Fruit fly (Drosophila melanogaster) whole organism, embryonic: ENCODE results near the gene Hinfp.

Experiments used
- Aef1 ChIP-seq: fragments of 200-800 bp; sonication (Bioruptor generic); IDR thresholded peaks from 3 replicates; pipeline ENCODE4 v1.3.6; 2022; ENCODE audit warnings: missing biosample characterization, missing genetic modification characterization
- B-H1 ChIP-seq: fragments of 200-800 bp; sonication (Bioruptor generic); IDR thresholded peaks from 3 replicates; pipeline ENCODE4 v1.3.6; 2022; ENCODE audit warnings: missing biosample characterization, missing genetic modification characterization
- C15 ChIP-seq: fragments of 200-800 bp; sonication (Bioruptor generic); IDR thresholded peaks from 3 replicates; pipeline ENCODE4 v1.3.6; 2022; ENCODE audit warnings: missing biosample characterization, missing genetic modification characterization
- CG10431 ChIP-seq: fragments of 200-800 bp; sonication (Bioruptor generic); optimal IDR thresholded peaks from 3 replicates; lab custom pipeline; 2018; ENCODE audit warnings: missing biosample characterization, mild to moderate bottlenecking, missing genetic modification characterization
- CG11085 ChIP-seq: fragments of 200-800 bp; sonication (Bioruptor generic); IDR thresholded peaks from 2 replicates; pipeline ENCODE4 v1.3.6; 2022; ENCODE audit warnings: missing biosample characterization, missing genetic modification characterization
- CG11398 ChIP-seq: fragments of 200-800 bp; sonication (Bioruptor generic); optimal IDR thresholded peaks from 2 replicates; lab custom pipeline; 2016; ENCODE audit warnings: missing biosample characterization, missing genetic modification characterization
- CG12744 ChIP-seq: fragments of 200-800 bp; sonication (Bioruptor generic); optimal IDR thresholded peaks from 2 replicates; lab custom pipeline; 2016; ENCODE audit warnings: missing biosample characterization, missing genetic modification characterization
- CG15073 ChIP-seq: fragments of 200-800 bp; sonication (Bioruptor generic); optimal IDR thresholded peaks from 2 replicates; lab custom pipeline; 2016; ENCODE audit warnings: missing biosample characterization, missing genetic modification characterization
- CG1529 ChIP-seq: fragments of 200-800 bp; sonication (Bioruptor generic); optimal IDR thresholded peaks from 3 replicates; lab custom pipeline; 2018; ENCODE audit warnings: missing biosample characterization, missing genetic modification characterization
- CG16813 ChIP-seq: fragments of 200-800 bp; sonication (Bioruptor generic); IDR thresholded peaks from 3 replicates; pipeline ENCODE4 v1.3.6; 2022; ENCODE audit warnings: missing biosample characterization, missing genetic modification characterization; ENCODE audit not compliant: partially characterized antibody
- CG2120 ChIP-seq: fragments of 200-800 bp; sonication (Bioruptor generic); optimal IDR thresholded peaks from 3 replicates; lab custom pipeline; 2016; ENCODE audit warnings: missing biosample characterization, missing genetic modification characterization
- CG30020 ChIP-seq: fragments of 200-800 bp; optimal IDR thresholded peaks from 2 replicates; lab custom pipeline; 2019; ENCODE audit warnings: missing biosample characterization, mild to moderate bottlenecking, missing genetic modification characterization, moderate library complexity
- CG3163 ChIP-seq: fragments of 200-800 bp; sonication (Bioruptor generic); optimal IDR thresholded peaks from 3 replicates; lab custom pipeline; 2016; ENCODE audit warnings: missing biosample characterization, missing genetic modification characterization
- CG3407 ChIP-seq: fragments of 200-800 bp; sonication (Bioruptor generic); optimal IDR thresholded peaks from 2 replicates; lab custom pipeline; 2018; ENCODE audit warnings: missing biosample characterization, mild to moderate bottlenecking, missing genetic modification characterization
- CG3838 ChIP-seq: fragments of 200-800 bp; sonication (Bioruptor generic); optimal IDR thresholded peaks from 3 replicates; lab custom pipeline; 2016; ENCODE audit warnings: missing biosample characterization, missing genetic modification characterization
- CG4360 ChIP-seq: fragments of 200-800 bp; sonication (Bioruptor generic); IDR thresholded peaks from 2 replicates; pipeline ENCODE4 v1.3.6; 2022; ENCODE audit warnings: missing biosample characterization, missing genetic modification characterization
- CG4404 ChIP-seq: fragments of 200-800 bp; sonication (Bioruptor generic); IDR thresholded peaks from 2 replicates; pipeline ENCODE4 v1.3.6; 2022; ENCODE audit warnings: missing biosample characterization, missing genetic modification characterization
- CG5245 ChIP-seq: fragments of 200-800 bp; sonication (Bioruptor generic); optimal IDR thresholded peaks from 3 replicates; lab custom pipeline; 2016; ENCODE audit warnings: missing biosample characterization, missing genetic modification characterization
- CG7745 ChIP-seq: fragments of 200-800 bp; sonication (Bioruptor generic); optimal IDR thresholded peaks from 2 replicates; lab custom pipeline; 2018; ENCODE audit warnings: missing biosample characterization, mild to moderate bottlenecking, missing genetic modification characterization, moderate library complexity
- CG7963 ChIP-seq: fragments of 200-800 bp; sonication (Bioruptor generic); IDR thresholded peaks from 3 replicates; pipeline ENCODE4 v1.3.6; 2022; ENCODE audit warnings: missing biosample characterization, missing genetic modification characterization; ENCODE audit not compliant: partially characterized antibody
- CG8924 ChIP-seq: fragments of 200-800 bp; optimal IDR thresholded peaks from 3 replicates; lab custom pipeline; 2019; ENCODE audit warnings: missing biosample characterization, mild to moderate bottlenecking, missing genetic modification characterization, moderate library complexity
- E2f2 ChIP-seq: fragments of 200-800 bp; sonication (Bioruptor generic); IDR thresholded peaks from 2 replicates; pipeline ENCODE4 v1.3.6; 2022; ENCODE audit warnings: missing biosample characterization, missing genetic modification characterization
- Elba2 ChIP-seq: fragments of 200-800 bp; sonication (Bioruptor generic); optimal IDR thresholded peaks from 3 replicates; lab custom pipeline; 2016; ENCODE audit warnings: missing biosample characterization, missing genetic modification characterization
- H2.0 ChIP-seq: fragments of 200-800 bp; sonication (Bioruptor generic); IDR thresholded peaks from 2 replicates; pipeline ENCODE4 v1.3.6; 2022; ENCODE audit warnings: missing biosample characterization, missing genetic modification characterization
- Hr3 ChIP-seq: fragments of 200-800 bp; sonication (Bioruptor generic); optimal IDR thresholded peaks from 3 replicates; lab custom pipeline; 2016; ENCODE audit warnings: missing biosample characterization, missing genetic modification characterization
- Lhr ChIP-seq: fragments of 200-800 bp; sonication (Bioruptor generic); optimal IDR thresholded peaks from 3 replicates; lab custom pipeline; 2017; ENCODE audit warnings: mild to moderate bottlenecking, missing biosample characterization, missing genetic modification reagents, missing genetic modification characterization
- Meics ChIP-seq: fragments of 200-800 bp; sonication (Bioruptor generic); optimal IDR thresholded peaks from 2 replicates; lab custom pipeline; 2017; ENCODE audit warnings: missing biosample characterization, mild to moderate bottlenecking, missing genetic modification characterization
- Mrtf ChIP-seq: fragments of 200-800 bp; sonication (Bioruptor generic); IDR thresholded peaks from 3 replicates; pipeline ENCODE4 v1.3.6; 2022; ENCODE audit warnings: missing biosample characterization, missing genetic modification characterization
- NK7.1 ChIP-seq: fragments of 200-800 bp; sonication (Bioruptor generic); optimal IDR thresholded peaks from 3 replicates; lab custom pipeline; 2016; ENCODE audit warnings: missing biosample characterization, missing genetic modification characterization
- Oli ChIP-seq: fragments of 200-800 bp; sonication (Bioruptor generic); optimal IDR thresholded peaks from 2 replicates; lab custom pipeline; 2018; ENCODE audit warnings: missing biosample characterization, mild to moderate bottlenecking, missing genetic modification characterization, moderate library complexity
- Side ChIP-seq: fragments of 200-800 bp; sonication (Bioruptor generic); optimal IDR thresholded peaks from 2 replicates; lab custom pipeline; 2016; ENCODE audit warnings: missing biosample characterization, missing genetic modification characterization
- TFAM ChIP-seq: fragments of 200-800 bp; sonication (Bioruptor generic); optimal IDR thresholded peaks from 2 replicates; lab custom pipeline; 2017; ENCODE audit warnings: missing biosample characterization, missing genetic modification characterization, inconsistent platforms
- ato ChIP-seq: fragments of 200-800 bp; sonication (Bioruptor generic); IDR thresholded peaks from 2 replicates; pipeline ENCODE4 v1.3.6; 2022; ENCODE audit warnings: missing biosample characterization, missing genetic modification characterization; ENCODE audit not compliant: partially characterized antibody
- btn ChIP-seq: fragments of 200-800 bp; sonication (Bioruptor generic); optimal IDR thresholded peaks from 2 replicates; lab custom pipeline; 2016; ENCODE audit warnings: missing biosample characterization, missing genetic modification characterization
- chif ChIP-seq, 2 experiments: fragments of 200-800 bp; sonication (Bioruptor generic); optimal IDR thresholded peaks; 3 replicates each; lab custom pipeline; 2016; ENCODE audit warnings: missing biosample characterization in 2 of 2, missing genetic modification characterization in 2 of 2
- crc ChIP-seq: fragments of 200-800 bp; sonication (Bioruptor generic); optimal IDR thresholded peaks from 2 replicates; lab custom pipeline; 2016; ENCODE audit warnings: missing biosample characterization, missing genetic modification characterization
- cwo ChIP-seq: fragments of 200-800 bp; sonication (Bioruptor generic); optimal IDR thresholded peaks from 3 replicates; lab custom pipeline; 2017; ENCODE audit warnings: missing biosample characterization, missing genetic modification characterization, mild to moderate bottlenecking, moderate library complexity, missing genetic modification reagents
- disco-r ChIP-seq: fragments of 200-800 bp; sonication (Bioruptor generic); optimal IDR thresholded peaks from 2 replicates; lab custom pipeline; 2016; ENCODE audit warnings: missing biosample characterization, missing genetic modification characterization
- esg ChIP-seq: fragments of 200-800 bp; sonication (Bioruptor generic); conservative IDR thresholded peaks from 2 replicates; pipeline ENCODE4 v1.3.6; 2022; ENCODE audit warnings: missing biosample characterization, missing genetic modification characterization
- fd64A ChIP-seq: fragments of 200-800 bp; sonication (Bioruptor generic); optimal IDR thresholded peaks from 3 replicates; lab custom pipeline; 2018; ENCODE audit warnings: missing biosample characterization, mild to moderate bottlenecking, missing genetic modification characterization
- ftz-f1 ChIP-seq: fragments of 200-800 bp; sonication (Bioruptor generic); optimal IDR thresholded peaks from 2 replicates; lab custom pipeline; 2016; ENCODE audit warnings: missing biosample characterization, missing genetic modification characterization
- gem ChIP-seq: fragments of 200-800 bp; sonication (Bioruptor generic); optimal IDR thresholded peaks from 2 replicates; lab custom pipeline; 2019; ENCODE audit warnings: missing biosample characterization, mild to moderate bottlenecking, missing genetic modification characterization, moderate library complexity
- gro ChIP-seq: fragments of 200-800 bp; sonication (Bioruptor generic); optimal IDR thresholded peaks from 2 replicates; lab custom pipeline; 2016; ENCODE audit warnings: missing biosample characterization, missing genetic modification characterization
- phol ChIP-seq: fragments of 200-800 bp; sonication (Bioruptor generic); optimal IDR thresholded peaks from 3 replicates; lab custom pipeline; 2018; ENCODE audit warnings: missing biosample characterization, mild to moderate bottlenecking, missing genetic modification characterization, moderate library complexity
- pnt ChIP-seq: fragments of 200-800 bp; sonication (Bioruptor generic); optimal IDR thresholded peaks from 3 replicates; lab custom pipeline; 2016; ENCODE audit warnings: missing biosample characterization, missing genetic modification characterization
- prd ChIP-seq, 3 experiments: fragments of >200 bp in 2 of 3; fragments of 200-800 bp in 1 of 3; sonication (Bioruptor generic) in 1 of 3; optimal IDR thresholded peaks in 2 of 3; IDR thresholded peaks in 1 of 3; 2 replicates in 2 of 3; 3 replicates in 1 of 3; pipeline versions ENCODE4 v1.3.6 to Lab custom; 2017 to 2022; ENCODE audit warnings: missing biosample characterization in 1 of 3, missing genetic modification characterization in 1 of 3
- seq ChIP-seq: fragments of 200-800 bp; sonication (Bioruptor generic); IDR thresholded peaks from 2 replicates; pipeline ENCODE4 v1.3.6; 2022; ENCODE audit warnings: missing biosample characterization, missing genetic modification characterization
- trem ChIP-seq: fragments of 200-800 bp; optimal IDR thresholded peaks from 3 replicates; lab custom pipeline; 2019; ENCODE audit warnings: missing biosample characterization, mild to moderate bottlenecking, missing genetic modification characterization, moderate library complexity
- trh ChIP-seq: fragments of 200-800 bp; sonication (Bioruptor generic); optimal IDR thresholded peaks from 2 replicates; lab custom pipeline; 2016; ENCODE audit warnings: missing biosample characterization, missing genetic modification characterization
- vfl ChIP-seq: fragments of 200-800 bp; sonication (Bioruptor generic); optimal IDR thresholded peaks from 2 replicates; lab custom pipeline; 2016; ENCODE audit warnings: missing biosample characterization, missing genetic modification characterization
- wdn ChIP-seq: fragments of 200-800 bp; sonication (Bioruptor generic); IDR thresholded peaks from 2 replicates; pipeline ENCODE4 v1.3.6; 2022; ENCODE audit warnings: missing biosample characterization, missing genetic modification characterization
- wek ChIP-seq: fragments of 200-800 bp; sonication (Bioruptor generic); optimal IDR thresholded peaks from 3 replicates; lab custom pipeline; 2018; ENCODE audit warnings: missing biosample characterization, mild to moderate bottlenecking, missing genetic modification characterization, moderate library complexity
- yki ChIP-seq: fragments of >200 bp; optimal IDR thresholded peaks from 3 replicates; lab custom pipeline; 2018

Hinfp gene

dm6 chrX:617477-617795 is 7.9 kb upstream of the Hinfp start (continued):
- TF ChIP-seq gem (no peak), trh (GFP tag; lab: Kevin White, UChicago) (no peak), CG5245 (GFP tag; lab: Kevin White, UChicago) (no peak), wdn (GFP tag; lab: Robert Waterston, UW) (no peak), CG1529 (no peak), vfl (GFP tag; lab: Kevin White, UChicago) (no peak), B-H1 (no peak), yki (no peak), CG8924 (tag; lab: Kevin White, UChicago) (no peak), Mrtf (GFP tag; lab: Robert Waterston, UW) (no peak), fd64A (GFP tag; lab: Kevin White, UChicago) (no peak), esg (GFP tag; lab: Robert Waterston, UW) (no peak), prd (optimal IDR thresholded peaks at IDR 0.05; lab: Kevin White, UChicago) (no peak), prd (GFP tag; IDR thresholded peaks at IDR 0.05; lab: Robert Waterston, UW) (0 out of 3 replicates have a peak, but pooled peaks have one; percentile 27), C15 (GFP tag; lab: Robert Waterston, UW) (no peak), CG30020 (tag; lab: Kevin White, UChicago) (no peak), E2f2 (GFP tag; lab: Robert Waterston, UW) (peak; percentile 90), ftz-f1 (peak; percentile 3), TFAM (GFP tag; lab: Kevin White, UChicago) (no peak), CG3407 (GFP tag; lab: Kevin White, UChicago) (no peak), CG3163 (no peak), Side (no peak), CG2120 (GFP tag; lab: Kevin White, UChicago) (peak; percentile 15), CG4360 (GFP tag; lab: Robert Waterston, UW) (peak; percentile 91), phol (no peak), gro (GFP tag; lab: Kevin White, UChicago) (peak; percentile 35), H2.0 (GFP tag; lab: Robert Waterston, UW) (no peak), CG7745 (tag; lab: Kevin White, UChicago) (no peak), CG12744 (GFP tag; lab: Kevin White, UChicago) (no peak), NK7.1 (GFP tag; lab: Kevin White, UChicago) (no peak), pnt (GFP tag; lab: Kevin White, UChicago) (no peak), Oli (tag; lab: Kevin White, UChicago) (no peak), trem (tag; lab: Kevin White, UChicago) (peak; percentile 14), CG15073 (GFP tag; lab: Kevin White, UChicago) (no peak), CG7963 (GFP tag; lab: Robert Waterston, UW) (peak; percentile 64; the same call in 2 of the 3 replicates), seq (no peak), crc (GFP tag; lab: Kevin White, UChicago) (no peak), Meics (no peak), chif (GFP tag; optimal IDR thresholded peaks at IDR 0.05; lab: Kevin White, UChicago) (no peak), Elba2 (GFP tag; lab: Kevin White, UChicago) (no peak), CG16813 (GFP tag; lab: Robert Waterston, UW) (peak; percentile 77), Aef1 (GFP tag; lab: Robert Waterston, UW) (peak; percentile 35; the same call in 2 of the 3 replicates), Lhr (no peak), CG11085 (GFP tag; lab: Robert Waterston, UW) (no peak), wek (GFP tag; lab: Kevin White, UChicago) (no peak), CG4404 (GFP tag; lab: Robert Waterston, UW) (no peak), CG3838 (GFP tag; lab: Kevin White, UChicago) (no peak), CG10431 (no peak), disco-r (GFP tag; lab: Kevin White, UChicago) (no peak), Hr3 (GFP tag; lab: Kevin White, UChicago) (no peak), ato (peak; percentile 74), CG11398 (no peak), cwo (no peak), btn (no peak)
